Worm (Caenorhabditis elegans) whole organism, midembryonic: Measurements from ENCODE around the gene C07G2.5.

Source experiments
- T22C8.4 ChIP-seq: fragments of 200-800 bp; sonication (Bioruptor generic); IDR thresholded peaks from 2 replicates; pipeline ENCODE4 v1.3.6; 2022; ENCODE audit warnings: missing genetic modification characterization, missing compliant biosample characterization
- flt-1 ChIP-seq: fragments of 200-800 bp; sonication (Bioruptor generic); IDR thresholded peaks from 2 replicates; pipeline ENCODE4 v1.3.6; 2022; ENCODE audit warnings: missing genetic modification characterization, missing compliant biosample characterization
- klf-2 ChIP-seq: fragments of 200-800 bp; sonication (Bioruptor generic); conservative IDR thresholded peaks from 2 replicates; pipeline ENCODE4 v1.3.6; 2022; ENCODE audit warnings: missing genetic modification reagents, missing genetic modification characterization, missing compliant biosample characterization
- tab-1 ChIP-seq: fragments of 200-800 bp; sonication (Bioruptor generic); IDR thresholded peaks from 2 replicates; pipeline ENCODE4 v1.3.6; 2022; ENCODE audit warnings: missing genetic modification characterization, missing compliant biosample characterization
- ztf-23 ChIP-seq: fragments of 200-800 bp; sonication (Bioruptor generic); IDR thresholded peaks from 2 replicates; pipeline ENCODE4 v1.3.6; 2022; ENCODE audit warnings: missing genetic modification reagents, missing genetic modification characterization, missing compliant biosample characterization
- ztf-29 ChIP-seq: fragments of 200-800 bp; sonication (Bioruptor generic); IDR thresholded peaks from 2 replicates; pipeline ENCODE4 v1.3.6; 2022; ENCODE audit warnings: missing genetic modification reagents, missing genetic modification characterization, missing compliant biosample characterization

DNA sequence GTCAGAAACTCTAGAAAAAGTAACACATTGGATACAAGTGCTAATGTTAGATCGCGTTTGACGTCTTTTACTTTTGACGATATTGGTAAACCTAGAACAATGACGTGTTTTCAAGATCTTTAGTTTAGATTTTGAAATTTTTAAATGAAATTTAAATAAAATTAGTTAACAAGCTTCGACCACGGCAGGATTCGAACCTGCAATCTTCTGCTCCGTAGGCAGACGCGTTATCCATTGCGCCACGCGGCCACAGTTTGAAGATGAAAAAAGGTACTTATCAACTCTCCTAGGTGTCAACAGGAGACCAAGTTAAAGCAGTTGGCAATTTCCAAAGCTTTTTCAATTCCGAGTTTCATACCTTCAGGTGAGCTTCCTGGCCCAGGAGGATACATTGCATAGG lies 49.5 kb downstream of the C07G2.5 start:
- TF ChIP-seq klf-2 (GFP tag; lab: Robert Waterston, UW) (no peak), tab-1 (GFP tag; lab: Robert Waterston, UW) (no peak), ztf-29 (GFP tag; lab: Robert Waterston, UW) (no peak), ztf-23 (GFP tag; lab: Robert Waterston, UW) (no peak), flt-1 (no peak), T22C8.4 (GFP tag; lab: Robert Waterston, UW) (no peak)
